Worm (Caenorhabditis elegans) whole organism, late embryonic: ENCODE data around the gene F09C6.11.

Experiments
- C38D4.7 ChIP-seq: fragments of 200-800 bp; sonication (Bioruptor generic); optimal IDR thresholded peaks from 2 replicates; lab custom pipeline; 2018; ENCODE audit warnings: mild to moderate bottlenecking, missing genetic modification characterization, moderate library complexity, missing compliant biosample characterization
- K02D7.2 ChIP-seq: sonication (generic microtip); optimal IDR thresholded peaks from 2 replicates; lab custom pipeline; 2017; ENCODE audit warnings: mild to moderate bottlenecking, missing genetic modification characterization, missing compliant biosample characterization
- Y22D7AL.16 ChIP-seq: sonication (generic microtip); optimal IDR thresholded peaks from 2 replicates; lab custom pipeline; 2016; ENCODE audit warnings: missing genetic modification characterization, missing compliant biosample characterization
- ahr-1 ChIP-seq: sonication (generic microtip); optimal IDR thresholded peaks from 2 replicates; lab custom pipeline; 2016; ENCODE audit warnings: missing genetic modification characterization, missing compliant biosample characterization
- ceh-14 ChIP-seq: sonication (generic microtip); optimal IDR thresholded peaks from 2 replicates; lab custom pipeline; 2016; ENCODE audit warnings: missing genotype, missing genetic modification characterization, missing compliant biosample characterization
- ceh-19 ChIP-seq: fragments of 200-800 bp; sonication (Bioruptor generic); optimal IDR thresholded peaks from 2 replicates; lab custom pipeline; 2018; ENCODE audit warnings: mild to moderate bottlenecking, missing genetic modification characterization, missing compliant biosample characterization
- ceh-24 ChIP-seq: sonication (generic microtip); optimal IDR thresholded peaks from 2 replicates; lab custom pipeline; 2016; ENCODE audit warnings: mild to moderate bottlenecking, missing genetic modification characterization, missing compliant biosample characterization
- ceh-31 ChIP-seq: sonication (generic microtip); optimal IDR thresholded peaks from 2 replicates; lab custom pipeline; 2016; ENCODE audit warnings: missing genetic modification characterization, missing compliant biosample characterization
- ceh-34 ChIP-seq: sonication (generic microtip); optimal IDR thresholded peaks from 2 replicates; lab custom pipeline; 2016; ENCODE audit warnings: mild to moderate bottlenecking, missing genetic modification characterization, missing compliant biosample characterization
- ceh-6 ChIP-seq: fragments of 200-800 bp; sonication (Bioruptor generic); optimal IDR thresholded peaks from 2 replicates; lab custom pipeline; 2018; ENCODE audit warnings: mild to moderate bottlenecking, missing genetic modification characterization, missing compliant biosample characterization
- che-1 ChIP-seq: sonication (generic microtip); optimal IDR thresholded peaks from 2 replicates; lab custom pipeline; 2016; ENCODE audit warnings: mild to moderate bottlenecking, missing genetic modification characterization, missing compliant biosample characterization
- dve-1 ChIP-seq: sonication (generic microtip); optimal IDR thresholded peaks from 2 replicates; lab custom pipeline; 2017; ENCODE audit warnings: antibody characterized with exemption, mild to moderate bottlenecking, missing genetic modification characterization, missing compliant biosample characterization
- fkh-6 ChIP-seq: sonication (generic microtip); optimal IDR thresholded peaks from 2 replicates; lab custom pipeline; 2016; ENCODE audit warnings: missing genetic modification characterization, missing compliant biosample characterization
- hlh-13 ChIP-seq: fragments of 200-800 bp; sonication (Bioruptor generic); optimal IDR thresholded peaks from 2 replicates; lab custom pipeline; 2018; ENCODE audit warnings: mild to moderate bottlenecking, missing genetic modification characterization, missing compliant biosample characterization
- hlh-30 ChIP-seq: sonication (generic microtip); optimal IDR thresholded peaks from 2 replicates; lab custom pipeline; 2017; ENCODE audit warnings: antibody characterized with exemption, missing genetic modification characterization, missing compliant biosample characterization; ENCODE audit not compliant: insufficient read depth
- hlh-8 ChIP-seq: sonication (generic microtip); optimal IDR thresholded peaks from 2 replicates; lab custom pipeline; 2016; ENCODE audit warnings: missing genotype, missing genetic modification characterization, missing compliant biosample characterization
- mec-3 ChIP-seq: sonication (generic microtip); optimal IDR thresholded peaks from 2 replicates; lab custom pipeline; 2016; ENCODE audit warnings: borderline replicate concordance, missing genetic modification characterization, missing compliant biosample characterization
- nfya-1 ChIP-seq: sonication (generic microtip); optimal IDR thresholded peaks from 2 replicates; lab custom pipeline; 2017; ENCODE audit warnings: missing genetic modification characterization, mild to moderate bottlenecking, missing compliant biosample characterization, antibody characterized with exemption, moderate library complexity
- nhr-232 ChIP-seq: sonication (generic microtip); optimal IDR thresholded peaks from 2 replicates; lab custom pipeline; 2016; ENCODE audit warnings: missing genetic modification characterization, missing compliant biosample characterization
- pag-3 ChIP-seq: sonication (generic microtip); optimal IDR thresholded peaks from 2 replicates; lab custom pipeline; 2016; ENCODE audit warnings: missing compliant biosample characterization, missing genetic modification characterization, borderline replicate concordance
- pax-1 ChIP-seq: fragments of 150-350 bp; optimal IDR thresholded peaks from 2 replicates; lab custom pipeline; 2014; ENCODE audit warnings: missing biosample characterization, missing genetic modification characterization
- pha-2 ChIP-seq: sonication (generic microtip); optimal IDR thresholded peaks from 2 replicates; lab custom pipeline; 2017; ENCODE audit warnings: mild to moderate bottlenecking, missing genetic modification characterization, missing compliant biosample characterization
- pha-4 ChIP-seq: fragments of 150-350 bp; optimal IDR thresholded peaks from 2 replicates; lab custom pipeline; 2018; ENCODE audit warnings: missing biosample characterization, missing genetic modification reagents, missing genetic modification characterization
- pros-1 ChIP-seq: fragments of 150-350 bp; optimal IDR thresholded peaks from 2 replicates; lab custom pipeline; 2014; ENCODE audit warnings: missing biosample characterization, missing genetic modification reagents, missing genetic modification characterization
- ref-2 ChIP-seq: sonication (generic microtip); optimal IDR thresholded peaks from 2 replicates; lab custom pipeline; 2016; ENCODE audit warnings: missing genetic modification characterization, missing compliant biosample characterization
- rnt-1 ChIP-seq: sonication (generic microtip); optimal IDR thresholded peaks from 2 replicates; lab custom pipeline; 2016; ENCODE audit warnings: missing genetic modification characterization, missing compliant biosample characterization
- sdc-2 ChIP-seq: sonication (generic microtip); optimal IDR thresholded peaks from 2 replicates; lab custom pipeline; 2016; ENCODE audit warnings: missing genotype, missing genetic modification characterization, missing compliant biosample characterization
- sox-2 ChIP-seq: fragments of 200-800 bp; sonication (Bioruptor generic); IDR thresholded peaks from 2 replicates; pipeline ENCODE4 v1.3.6; 2022; ENCODE audit warnings: missing genetic modification reagents, missing genetic modification characterization, missing compliant biosample characterization
- sox-4 ChIP-seq: sonication (generic microtip); optimal IDR thresholded peaks from 2 replicates; lab custom pipeline; 2017; ENCODE audit warnings: mild to moderate bottlenecking, missing genetic modification characterization, inconsistent platforms, missing compliant biosample characterization
- syd-9 ChIP-seq: sonication (generic microtip); optimal IDR thresholded peaks from 2 replicates; lab custom pipeline; 2016; ENCODE audit warnings: mild to moderate bottlenecking, missing genetic modification characterization, moderate library complexity, missing compliant biosample characterization
- tbx-2 ChIP-seq: sonication (generic microtip); optimal IDR thresholded peaks from 2 replicates; lab custom pipeline; 2016; ENCODE audit warnings: missing genetic modification characterization, missing compliant biosample characterization
- ttx-3 ChIP-seq: sonication (generic microtip); optimal IDR thresholded peaks from 2 replicates; lab custom pipeline; 2016; ENCODE audit warnings: missing genetic modification reagents, missing genetic modification characterization, missing compliant biosample characterization
- unc-3 ChIP-seq, 2 experiments: fragments of 200-800 bp in 1 of 2; sonication (Bioruptor generic) in 1 of 2; sonication (generic microtip) in 1 of 2; conservative IDR thresholded peaks in 1 of 2; optimal IDR thresholded peaks in 1 of 2; 2 replicates each; pipeline versions ENCODE4 v1.3.6 to Lab custom; 2016 to 2022; ENCODE audit warnings: missing compliant biosample characterization in 2 of 2, missing genetic modification characterization in 2 of 2, missing genetic modification reagents in 1 of 2
- unc-86 ChIP-seq: sonication (generic microtip); optimal IDR thresholded peaks from 2 replicates; lab custom pipeline; 2016; ENCODE audit warnings: missing genetic modification characterization, missing compliant biosample characterization
- zip-5 ChIP-seq: sonication (generic microtip); optimal IDR thresholded peaks from 2 replicates; lab custom pipeline; 2016; ENCODE audit warnings: missing genetic modification characterization, missing compliant biosample characterization
- ztf-16 ChIP-seq: sonication (generic microtip); optimal IDR thresholded peaks from 2 replicates; lab custom pipeline; 2017; ENCODE audit warnings: missing genetic modification characterization, missing compliant biosample characterization

The F09C6.11 gene

DNA sequence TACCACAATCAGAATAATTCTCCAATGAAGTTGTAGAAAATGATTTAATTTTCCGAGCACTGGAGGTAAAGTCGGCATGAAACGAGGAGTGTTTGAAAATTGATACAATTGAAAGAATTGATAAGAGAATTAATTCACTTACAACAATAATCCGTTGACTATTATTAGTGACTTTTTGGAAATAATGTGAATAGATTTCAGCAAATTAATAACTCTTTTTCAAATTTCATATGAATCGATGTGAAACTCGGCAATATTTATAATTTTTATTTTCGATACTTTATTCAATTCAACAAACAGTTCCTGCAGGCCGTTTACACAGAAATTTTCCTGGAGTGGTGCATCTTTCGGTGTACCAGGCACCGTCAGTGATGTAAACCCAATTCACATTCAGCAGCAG, 30.1 kb downstream of the F09C6.11 start, which contains the start of gene clec-37:
Gene clec-37 (minus strand): TSS at position 101 of the 400 bp plus-strand sequence.
- no peak for TF ChIP-seq zip-5 (tag; lab: Kevin White, UChicago)
- no peak for TF ChIP-seq unc-3 (GFP tag; conservative IDR thresholded peaks at IDR 0.05; lab: Robert Waterston, UW)
- no peak for TF ChIP-seq unc-3 (tag; optimal IDR thresholded peaks at IDR 0.05; lab: Kevin White, UChicago)
- no peak for TF ChIP-seq ref-2 (tag; lab: Kevin White, UChicago)
- no peak for TF ChIP-seq Y22D7AL.16 (tag; lab: Kevin White, UChicago)
- TF ChIP-seq ceh-14 = no peak
- TF ChIP-seq hlh-8 (tag; lab: Kevin White, UChicago) = no peak
- TF ChIP-seq che-1 (tag; lab: Kevin White, UChicago) = no peak
- TF ChIP-seq pax-1 (tag; lab: Kevin White, UChicago) = no peak
- no peak for TF ChIP-seq ttx-3 (tag; lab: Kevin White, UChicago)
- no peak for TF ChIP-seq ahr-1 (tag; lab: Kevin White, UChicago)
- no peak for TF ChIP-seq hlh-13
- TF ChIP-seq ceh-24 (tag; lab: Kevin White, UChicago) = no peak
- no peak for TF ChIP-seq hlh-30 (tag; lab: Kevin White, UChicago)
- TF ChIP-seq ceh-34 (tag; lab: Kevin White, UChicago) = no peak
- TF ChIP-seq ceh-6 = no peak

DNA sequence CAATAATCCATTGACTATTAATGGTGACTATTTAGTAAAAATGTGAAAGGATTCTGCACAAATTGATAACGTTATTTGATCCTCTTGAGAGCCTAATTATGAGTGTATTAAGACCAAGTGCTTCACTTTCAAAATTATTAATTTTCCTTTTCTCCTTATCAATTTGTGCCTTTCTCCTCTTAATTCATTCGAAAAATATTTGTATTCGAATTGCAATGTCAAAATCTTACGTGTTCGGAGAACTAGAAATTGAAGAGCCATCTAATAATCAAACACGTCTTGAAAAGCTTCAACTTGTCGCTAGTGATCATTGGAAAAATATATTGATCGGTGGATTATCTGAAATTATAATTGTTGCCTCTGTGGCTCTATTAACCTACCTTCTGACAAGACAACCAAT, 33.6 kb downstream of the F09C6.11 start, which contains the start of the genes clec-36 and clec-26:
Gene clec-36 (minus strand): TSS at position 101 of the 400 bp plus-strand sequence.
Gene clec-26 (plus strand): TSS at position 114 of the 400 bp plus-strand sequence.
- TF ChIP-seq rnt-1 (tag; lab: Kevin White, UChicago) (no peak), ceh-19 (GFP tag; lab: Kevin White, UChicago) (no peak), nhr-232 (tag; lab: Kevin White, UChicago) (no peak), hlh-13 (no peak), pha-2 (tag; lab: Kevin White, UChicago) (no peak), ceh-6 (no peak), ceh-24 (tag; lab: Kevin White, UChicago) (no peak), pag-3 (no peak), mec-3 (tag; lab: Kevin White, UChicago) (no peak), ceh-31 (tag; lab: Kevin White, UChicago) (no peak), ztf-16 (tag; lab: Kevin White, UChicago) (no peak), syd-9 (tag; lab: Kevin White, UChicago) (no peak), ceh-34 (tag; lab: Kevin White, UChicago) (no peak), sdc-2 (no peak)

DNA sequence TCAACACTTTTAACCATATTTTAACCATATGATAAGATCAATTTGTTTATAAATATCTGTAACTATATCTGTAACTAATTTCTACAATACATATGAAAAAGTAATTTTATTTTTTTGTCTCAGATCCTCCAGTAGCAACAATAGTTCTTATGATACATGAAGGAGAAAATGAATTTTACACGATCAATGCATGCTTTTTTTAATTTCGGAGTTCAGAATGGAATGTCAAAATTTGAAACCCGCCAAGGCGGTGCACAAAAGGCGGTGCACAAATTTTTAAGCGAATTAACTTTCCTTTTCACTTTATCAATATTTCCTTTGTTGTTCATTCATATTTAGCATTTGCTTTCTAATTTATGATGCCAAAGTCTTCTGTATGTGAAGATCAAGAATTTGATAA, 39.2 kb downstream of the F09C6.11 start, which contains the start of gene clec-25:
Gene clec-25 (plus strand): TSS at position 301 of the 400 bp plus-strand sequence.
- no peak for TF ChIP-seq sox-4 (tag; lab: Kevin White, UChicago)
- no peak for TF ChIP-seq fkh-6 (tag; lab: Kevin White, UChicago)
- no peak for TF ChIP-seq ahr-1 (tag; lab: Kevin White, UChicago)
- no peak for TF ChIP-seq sox-2 (GFP tag; lab: Robert Waterston, UW)
- TF ChIP-seq pha-4 (tag; lab: Kevin White, UChicago) = no peak
- no peak for TF ChIP-seq K02D7.2 (tag; lab: Kevin White, UChicago)
- no peak for TF ChIP-seq pha-2 (tag; lab: Kevin White, UChicago)
- no peak for TF ChIP-seq ceh-6
- no peak for TF ChIP-seq dve-1 (tag; lab: Kevin White, UChicago)
- TF ChIP-seq ceh-34 (tag; lab: Kevin White, UChicago) = no peak
- no peak for TF ChIP-seq pros-1
- TF ChIP-seq unc-86 = no peak
- no peak for TF ChIP-seq ceh-31 (tag; lab: Kevin White, UChicago)
- TF ChIP-seq ceh-14 = no peak
- TF ChIP-seq nfya-1 = no peak
- no peak for TF ChIP-seq C38D4.7 (GFP tag; lab: Kevin White, UChicago)
- no peak for TF ChIP-seq hlh-13
- no peak for TF ChIP-seq tbx-2 (tag; lab: Kevin White, UChicago)
- TF ChIP-seq, all 69 proteins: peak for 0
